Fruit fly (Drosophila melanogaster) whole organism, embryonic: ENCODE data around the gene akirin.

Experiments used
- ATbp ChIP-seq: fragments of 200-800 bp; sonication (Bioruptor generic); optimal IDR thresholded peaks from 2 replicates; lab custom pipeline; 2017; ENCODE audit warnings: missing biosample characterization, mild to moderate bottlenecking, missing genetic modification characterization, missing genetic modification reagents
- B-H1 ChIP-seq: fragments of 200-800 bp; sonication (Bioruptor generic); IDR thresholded peaks from 3 replicates; pipeline ENCODE4 v1.3.6; 2022; ENCODE audit warnings: missing biosample characterization, missing genetic modification characterization
- Blimp-1 ChIP-seq: fragments of 200-800 bp; sonication (Bioruptor generic); optimal IDR thresholded peaks from 3 replicates; lab custom pipeline; 2018; ENCODE audit warnings: missing biosample characterization, missing genetic modification characterization, mild to moderate bottlenecking, moderate library complexity, missing genetic modification reagents
- CG11093 ChIP-seq: fragments of 200-800 bp; sonication (Bioruptor generic); IDR thresholded peaks from 3 replicates; pipeline ENCODE4 v1.3.6; 2022; ENCODE audit warnings: missing biosample characterization, missing genetic modification characterization
- CG11723 ChIP-seq: fragments of 200-800 bp; sonication (Bioruptor generic); optimal IDR thresholded peaks from 2 replicates; lab custom pipeline; 2017; ENCODE audit warnings: missing biosample characterization, mild to moderate bottlenecking, missing genetic modification characterization
- CG1233 ChIP-seq: fragments of 200-800 bp; sonication (Bioruptor generic); optimal IDR thresholded peaks from 4 replicates; lab custom pipeline; 2018; ENCODE audit warnings: missing biosample characterization, mild to moderate bottlenecking, missing genetic modification characterization
- CG12659 ChIP-seq: fragments of 200-800 bp; sonication (Bioruptor generic); optimal IDR thresholded peaks from 3 replicates; lab custom pipeline; 2017; ENCODE audit warnings: mild to moderate bottlenecking, missing biosample characterization, missing genetic modification reagents, missing genetic modification characterization
- CG13296 ChIP-seq: fragments of 200-800 bp; sonication (Bioruptor generic); optimal IDR thresholded peaks from 3 replicates; lab custom pipeline; 2018; ENCODE audit warnings: missing biosample characterization, mild to moderate bottlenecking, missing genetic modification characterization
- CG14014 ChIP-seq: fragments of 200-800 bp; sonication (Bioruptor generic); IDR thresholded peaks from 2 replicates; pipeline ENCODE4 v1.3.6; 2022; ENCODE audit warnings: missing biosample characterization, missing genetic modification characterization
- CG14050 ChIP-seq: fragments of 200-800 bp; sonication (Bioruptor generic); IDR thresholded peaks from 3 replicates; pipeline ENCODE4 v1.3.6; 2022; ENCODE audit warnings: missing biosample characterization, missing genetic modification characterization
- CG15269 ChIP-seq: fragments of 200-800 bp; sonication (Bioruptor generic); optimal IDR thresholded peaks from 2 replicates; lab custom pipeline; 2018; ENCODE audit warnings: missing biosample characterization, mild to moderate bottlenecking, missing genetic modification characterization, moderate library complexity
- CG15514 ChIP-seq: fragments of 200-800 bp; sonication (Bioruptor generic); optimal IDR thresholded peaks from 3 replicates; lab custom pipeline; 2017; ENCODE audit warnings: missing biosample characterization, missing genetic modification characterization, mild to moderate bottlenecking, moderate library complexity, missing genetic modification reagents
- CG17359 ChIP-seq: fragments of 200-800 bp; sonication (Bioruptor generic); optimal IDR thresholded peaks from 3 replicates; lab custom pipeline; 2018; ENCODE audit warnings: missing biosample characterization, mild to moderate bottlenecking, missing genetic modification characterization, moderate library complexity
- CG18476 ChIP-seq: fragments of 200-800 bp; sonication (Bioruptor generic); optimal IDR thresholded peaks from 2 replicates; lab custom pipeline; 2016; ENCODE audit warnings: missing biosample characterization, mild to moderate bottlenecking, missing genetic modification characterization
- CG30020 ChIP-seq: fragments of 200-800 bp; optimal IDR thresholded peaks from 2 replicates; lab custom pipeline; 2019; ENCODE audit warnings: missing biosample characterization, mild to moderate bottlenecking, missing genetic modification characterization, moderate library complexity
- CG33213 ChIP-seq: fragments of 200-800 bp; sonication (Bioruptor generic); optimal IDR thresholded peaks from 3 replicates; lab custom pipeline; 2016; ENCODE audit warnings: missing biosample characterization, missing genetic modification characterization
- CG34224 ChIP-seq: fragments of 200-800 bp; sonication (Bioruptor generic); IDR thresholded peaks from 3 replicates; pipeline ENCODE4 v1.3.6; 2022; ENCODE audit warnings: missing biosample characterization, missing genetic modification characterization; ENCODE audit not compliant: partially characterized antibody
- CG4424 ChIP-seq: fragments of 200-800 bp; sonication (Bioruptor generic); optimal IDR thresholded peaks from 3 replicates; lab custom pipeline; 2016; ENCODE audit warnings: missing biosample characterization, missing genetic modification characterization
- CG4707 ChIP-seq: fragments of 200-800 bp; sonication (Bioruptor generic); optimal IDR thresholded peaks from 2 replicates; lab custom pipeline; 2018; ENCODE audit warnings: missing biosample characterization, mild to moderate bottlenecking, missing genetic modification characterization, moderate library complexity
- CG4854 ChIP-seq: fragments of 200-800 bp; sonication (Bioruptor generic); optimal IDR thresholded peaks from 2 replicates; lab custom pipeline; 2016; ENCODE audit warnings: missing biosample characterization, missing genetic modification characterization, inconsistent platforms
- CG6683 ChIP-seq: fragments of 200-800 bp; sonication (Bioruptor generic); optimal IDR thresholded peaks from 2 replicates; lab custom pipeline; 2017; ENCODE audit warnings: missing biosample characterization, mild to moderate bottlenecking, missing genetic modification characterization, missing genetic modification reagents
- CG6854 ChIP-seq: fragments of 200-800 bp; sonication (Bioruptor generic); optimal IDR thresholded peaks from 3 replicates; lab custom pipeline; 2017; ENCODE audit warnings: missing biosample characterization, mild to moderate bottlenecking, missing genetic modification characterization
- CG8089 ChIP-seq: fragments of 200-800 bp; sonication (Bioruptor generic); optimal IDR thresholded peaks from 3 replicates; lab custom pipeline; 2016; ENCODE audit warnings: missing biosample characterization, missing genetic modification characterization
- CG9609 ChIP-seq: fragments of 200-800 bp; sonication (Bioruptor generic); optimal IDR thresholded peaks from 3 replicates; lab custom pipeline; 2016; ENCODE audit warnings: missing biosample characterization, missing genetic modification characterization
- CrebB ChIP-seq: fragments of 200-800 bp; sonication (Bioruptor generic); optimal IDR thresholded peaks from 3 replicates; lab custom pipeline; 2018; ENCODE audit warnings: missing biosample characterization, mild to moderate bottlenecking, missing genetic modification characterization
- Dek ChIP-seq: fragments of 200-800 bp; sonication (Bioruptor generic); optimal IDR thresholded peaks from 3 replicates; lab custom pipeline; 2019; ENCODE audit warnings: missing biosample characterization, mild to moderate bottlenecking, missing genetic modification characterization, moderate library complexity
- Drgx ChIP-seq: fragments of 200-800 bp; sonication (Bioruptor generic); IDR thresholded peaks from 2 replicates; pipeline ENCODE4 v1.3.6; 2022; ENCODE audit warnings: missing biosample characterization, missing genetic modification characterization
- Fer2 ChIP-seq: fragments of 200-800 bp; sonication (Bioruptor generic); optimal IDR thresholded peaks from 2 replicates; lab custom pipeline; 2018; ENCODE audit warnings: missing biosample characterization, mild to moderate bottlenecking, missing genetic modification characterization, moderate library complexity
- MBD-R2 ChIP-seq: fragments of 200-800 bp; sonication (Bioruptor generic); IDR thresholded peaks from 2 replicates; pipeline ENCODE4 v1.3.6; 2022; ENCODE audit warnings: missing biosample characterization, missing genetic modification characterization
- Nf-YC ChIP-seq: fragments of 200-800 bp; optimal IDR thresholded peaks from 3 replicates; lab custom pipeline; 2019; ENCODE audit warnings: missing biosample characterization, mild to moderate bottlenecking, missing genetic modification characterization, moderate library complexity
- Sox100B ChIP-seq: fragments of 200-800 bp; sonication (Bioruptor generic); optimal IDR thresholded peaks from 3 replicates; lab custom pipeline; 2018; ENCODE audit warnings: missing biosample characterization, mild to moderate bottlenecking, missing genetic modification characterization
- Spps ChIP-seq: fragments of 200-800 bp; sonication (Bioruptor generic); optimal IDR thresholded peaks from 2 replicates; lab custom pipeline; 2018; ENCODE audit warnings: missing biosample characterization, mild to moderate bottlenecking, missing genetic modification characterization
- abd-A ChIP-seq: fragments of 200-800 bp; sonication (Bioruptor generic); optimal IDR thresholded peaks from 3 replicates; lab custom pipeline; 2019; ENCODE audit warnings: missing biosample characterization, mild to moderate bottlenecking, missing genetic modification characterization, moderate library complexity
- bowl ChIP-seq: fragments of 200-800 bp; sonication (Bioruptor generic); IDR thresholded peaks from 2 replicates; pipeline ENCODE4 v1.3.6; 2022; ENCODE audit warnings: missing biosample characterization, missing genetic modification characterization
- cas ChIP-seq: fragments of 200-800 bp; sonication (Bioruptor generic); IDR thresholded peaks from 2 replicates; pipeline ENCODE4 v1.3.6; 2022; ENCODE audit warnings: missing biosample characterization, missing genetic modification characterization
- gsb ChIP-seq: fragments of 200-800 bp; sonication (Bioruptor generic); IDR thresholded peaks from 2 replicates; pipeline ENCODE4 v1.3.6; 2022; ENCODE audit warnings: missing biosample characterization, missing genetic modification characterization
- insv ChIP-seq, 2 experiments: fragments of 200-800 bp; sonication (Bioruptor generic); optimal IDR thresholded peaks; 3 replicates each; lab custom pipeline; 2016 to 2018; ENCODE audit warnings: missing biosample characterization in 2 of 2, missing genetic modification characterization in 2 of 2
- jing ChIP-seq: fragments of 200-800 bp; sonication (Bioruptor generic); optimal IDR thresholded peaks from 2 replicates; lab custom pipeline; 2018; ENCODE audit warnings: missing biosample characterization, mild to moderate bottlenecking, missing genetic modification characterization
- kay ChIP-seq: fragments of 200-800 bp; sonication (Bioruptor generic); optimal IDR thresholded peaks from 2 replicates; lab custom pipeline; 2016; ENCODE audit warnings: missing biosample characterization, missing genetic modification characterization
- nau ChIP-seq: fragments of 200-800 bp; sonication (Bioruptor generic); optimal IDR thresholded peaks from 3 replicates; lab custom pipeline; 2017; ENCODE audit warnings: missing biosample characterization, mild to moderate bottlenecking, missing genetic modification characterization, missing genetic modification reagents
- pita ChIP-seq: fragments of 200-800 bp; sonication (Bioruptor generic); optimal IDR thresholded peaks from 2 replicates; lab custom pipeline; 2017; ENCODE audit warnings: missing biosample characterization, mild to moderate bottlenecking, missing genetic modification characterization
- scrt ChIP-seq: fragments of 200-800 bp; sonication (Bioruptor generic); optimal IDR thresholded peaks from 2 replicates; lab custom pipeline; 2018; ENCODE audit warnings: missing biosample characterization, mild to moderate bottlenecking, missing genetic modification characterization, moderate library complexity
- sd ChIP-seq: fragments of 200-800 bp; sonication (Bioruptor generic); optimal IDR thresholded peaks from 3 replicates; lab custom pipeline; 2018; ENCODE audit warnings: missing biosample characterization, mild to moderate bottlenecking, missing genetic modification characterization, moderate library complexity
- sisA ChIP-seq: fragments of 200-800 bp; sonication (Bioruptor generic); IDR thresholded peaks from 2 replicates; pipeline ENCODE4 v1.3.6; 2022; ENCODE audit warnings: missing biosample characterization, missing genetic modification characterization
- sr ChIP-seq: fragments of 200-800 bp; sonication (Bioruptor generic); IDR thresholded peaks from 3 replicates; pipeline ENCODE4 v1.3.6; 2022; ENCODE audit warnings: missing biosample characterization, missing genetic modification characterization
- tin ChIP-seq: fragments of 200-800 bp; sonication (Bioruptor generic); optimal IDR thresholded peaks from 3 replicates; lab custom pipeline; 2016; ENCODE audit warnings: missing biosample characterization, missing genetic modification characterization
- tna ChIP-seq: fragments of 200-800 bp; sonication (Bioruptor generic); IDR thresholded peaks from 2 replicates; pipeline ENCODE4 v1.3.6; 2022; ENCODE audit warnings: missing biosample characterization, missing genetic modification characterization; ENCODE audit not compliant: partially characterized antibody
- tx ChIP-seq: fragments of 200-800 bp; sonication (Bioruptor generic); optimal IDR thresholded peaks from 2 replicates; lab custom pipeline; 2016; ENCODE audit warnings: missing biosample characterization, missing genetic modification characterization
- yki ChIP-seq: fragments of >200 bp; optimal IDR thresholded peaks from 3 replicates; lab custom pipeline; 2018

akirin gene

dm6 chr3L:7328567-7329253, 40.9 kb upstream of the akirin start, which contains the start of the genes mrva, CG42307 and mus312 (continued):
- TF ChIP-seq pita (GFP tag; lab: Kevin White, UChicago) = no peak
- TF ChIP-seq tx = no peak
- TF ChIP-seq CG30020 = peak; percentile 88
- peak; percentile 82 for TF ChIP-seq tin (GFP tag; lab: Kevin White, UChicago)
- no peak for TF ChIP-seq CG4854 (GFP tag; lab: Kevin White, UChicago)
- TF ChIP-seq Sox100B = no peak
- no peak for TF ChIP-seq ATbp
- TF ChIP-seq CG15269 (tag; lab: Kevin White, UChicago) = peak; percentile 95
- no peak for TF ChIP-seq CG34224
- no peak for TF ChIP-seq tna
- TF ChIP-seq sr = no peak
- TF ChIP-seq CrebB (tag; lab: Kevin White, UChicago) = peak; percentile 58
- TF ChIP-seq cas (GFP tag; lab: Robert Waterston, UW) = peak; percentile 49; the same call in 1 of the 2 replicates
- TF ChIP-seq CG9609 = no peak
- TF ChIP-seq Fer2 (tag; lab: Kevin White, UChicago) = peak; percentile 76
- TF ChIP-seq CG18476 (GFP tag; lab: Kevin White, UChicago) = peak; percentile 71
- TF ChIP-seq CG1233 (GFP tag; lab: Kevin White, UChicago) = peak; percentile 57
- TF ChIP-seq CG4424 (GFP tag; lab: Kevin White, UChicago) = peak; percentile 80
- no peak for TF ChIP-seq sd (tag; lab: Kevin White, UChicago)
- peak; percentile 91 for TF ChIP-seq Dek (tag; lab: Kevin White, UChicago)
- peak in 1 of 2 experiments; percentile 75 for TF ChIP-seq insv (GFP tag; optimal IDR thresholded peaks at IDR 0.05; lab: Kevin White, UChicago)
- TF ChIP-seq abd-A = no peak
- no peak for TF ChIP-seq bowl (GFP tag; lab: Robert Waterston, UW)
- peak; percentile 55 for TF ChIP-seq B-H1
- peak; percentile 74 for TF ChIP-seq sisA (GFP tag; lab: Robert Waterston, UW)
- TF ChIP-seq Spps = peak; percentile 72
- no peak for TF ChIP-seq CG4707 (GFP tag; lab: Kevin White, UChicago)
- TF ChIP-seq CG11093 = peak; percentile 46; the same call in 2 of the 3 replicates
- TF ChIP-seq CG17359 (tag; lab: Kevin White, UChicago) = peak; percentile 87
- TF ChIP-seq CG6854 (GFP tag; lab: Kevin White, UChicago) = peak; percentile 44
- TF ChIP-seq CG33213 (GFP tag; lab: Kevin White, UChicago) = peak; percentile 44
- TF ChIP-seq CG13296 (GFP tag; lab: Kevin White, UChicago) = peak; percentile 92
- peak; percentile 35 for TF ChIP-seq CG8089 (GFP tag; lab: Kevin White, UChicago)
- peak; percentile 69 for TF ChIP-seq CG11723
- TF ChIP-seq CG14050 (GFP tag; lab: Robert Waterston, UW) = peak; percentile 76
- TF ChIP-seq Drgx (GFP tag; lab: Robert Waterston, UW) = peak; percentile 78
- no peak for TF ChIP-seq yki (lab: Kevin White, UChicago)
- peak; percentile 96 for TF ChIP-seq CG12659
- peak; percentile 84 for TF ChIP-seq MBD-R2 (GFP tag; lab: Robert Waterston, UW)
- TF ChIP-seq scrt = peak; percentile 92
- peak; percentile 90 for TF ChIP-seq Blimp-1 (GFP tag; lab: Kevin White, UChicago)
- TF ChIP-seq kay = peak; percentile 81
- peak; percentile 78 for TF ChIP-seq CG6683 (GFP tag; lab: Kevin White, UChicago)
- TF ChIP-seq nau (GFP tag; lab: Kevin White, UChicago) = no peak
- TF ChIP-seq CG15514 (GFP tag; lab: Kevin White, UChicago) = peak; percentile 80
- TF ChIP-seq jing = no peak
- TF ChIP-seq CG14014 (GFP tag; lab: Robert Waterston, UW) = peak; percentile 89
- 0 out of 2 replicates have a peak, but pooled peaks have one; percentile 12 for TF ChIP-seq gsb (GFP tag; lab: Robert Waterston, UW)
- peak; percentile 91 for TF ChIP-seq Nf-YC
